Fruit fly (Drosophila melanogaster) whole organism, prepupa: ENCODE measurements around the gene ND-ASHI.

Experiments used
- Blimp-1 ChIP-seq: fragments of 200-800 bp; sonication (Bioruptor generic); optimal IDR thresholded peaks from 3 replicates; lab custom pipeline; 2017; ENCODE audit warnings: missing biosample characterization, missing genetic modification characterization, mild to moderate bottlenecking, moderate library complexity, missing genetic modification reagents
- CG10631 ChIP-seq: fragments of 200-800 bp; sonication (Bioruptor generic); optimal IDR thresholded peaks from 2 replicates; lab custom pipeline; 2016; ENCODE audit warnings: missing biosample characterization, missing genetic modification characterization
- CG10669 ChIP-seq: fragments of 200-800 bp; sonication (Bioruptor generic); optimal IDR thresholded peaks from 3 replicates; lab custom pipeline; 2018; ENCODE audit warnings: missing biosample characterization, mild to moderate bottlenecking, missing genetic modification characterization, moderate library complexity
- CG11294 ChIP-seq: fragments of 200-800 bp; sonication (Bioruptor generic); IDR thresholded peaks from 2 replicates; pipeline ENCODE4 v1.3.6; 2022; ENCODE audit warnings: missing biosample characterization, missing genetic modification characterization
- CG11762 ChIP-seq: fragments of 200-800 bp; sonication (Bioruptor generic); optimal IDR thresholded peaks from 3 replicates; lab custom pipeline; 2016; ENCODE audit warnings: missing biosample characterization, missing genetic modification characterization; ENCODE audit not compliant: insufficient read depth
- CG15336 ChIP-seq: fragments of 200-800 bp; sonication (Bioruptor generic); IDR thresholded peaks from 2 replicates; pipeline ENCODE4 v1.3.6; 2022; ENCODE audit warnings: missing biosample characterization, missing genetic modification characterization
- CG1621 ChIP-seq: fragments of 200-800 bp; sonication (Bioruptor generic); optimal IDR thresholded peaks from 3 replicates; lab custom pipeline; 2018; ENCODE audit warnings: missing biosample characterization, mild to moderate bottlenecking, missing genetic modification characterization
- CG16779 ChIP-seq: fragments of 200-800 bp; sonication (Bioruptor generic); optimal IDR thresholded peaks from 3 replicates; lab custom pipeline; 2017; ENCODE audit warnings: missing biosample characterization, mild to moderate bottlenecking, missing genetic modification characterization
- CG3032 ChIP-seq: fragments of 200-800 bp; optimal IDR thresholded peaks from 2 replicates; lab custom pipeline; 2019; ENCODE audit warnings: missing biosample characterization, mild to moderate bottlenecking, missing genetic modification characterization, moderate library complexity
- CG31627 ChIP-seq: fragments of 200-800 bp; sonication (Bioruptor generic); optimal IDR thresholded peaks from 3 replicates; lab custom pipeline; 2016; ENCODE audit warnings: missing biosample characterization, missing genetic modification characterization
- CG32006 ChIP-seq: fragments of 200-800 bp; sonication (Bioruptor generic); optimal IDR thresholded peaks from 3 replicates; lab custom pipeline; 2017; ENCODE audit warnings: missing biosample characterization, mild to moderate bottlenecking, missing genetic modification characterization
- CG34406 ChIP-seq: fragments of 200-800 bp; sonication (Bioruptor generic); optimal IDR thresholded peaks from 3 replicates; lab custom pipeline; 2016; ENCODE audit warnings: missing biosample characterization, missing genetic modification characterization
- CG3919 ChIP-seq: fragments of 200-800 bp; sonication (Bioruptor generic); optimal IDR thresholded peaks from 3 replicates; lab custom pipeline; 2016; ENCODE audit warnings: missing biosample characterization, missing genetic modification characterization
- CG4318 ChIP-seq: fragments of 200-800 bp; sonication (Bioruptor generic); optimal IDR thresholded peaks from 3 replicates; lab custom pipeline; 2017; ENCODE audit warnings: missing biosample characterization, mild to moderate bottlenecking, missing genetic modification characterization
- CG6163 ChIP-seq: fragments of 200-800 bp; sonication (Bioruptor generic); IDR thresholded peaks from 3 replicates; pipeline ENCODE4 v1.3.6; 2022; ENCODE audit warnings: missing biosample characterization, missing genetic modification characterization
- CG6276 ChIP-seq: fragments of 200-800 bp; sonication (Bioruptor generic); optimal IDR thresholded peaks from 2 replicates; lab custom pipeline; 2017; ENCODE audit warnings: missing biosample characterization, mild to moderate bottlenecking, missing genetic modification characterization
- CG6792 ChIP-seq: fragments of 200-800 bp; sonication (Bioruptor generic); optimal IDR thresholded peaks from 3 replicates; lab custom pipeline; 2016; ENCODE audit warnings: missing biosample characterization, missing genetic modification characterization
- CG6808 ChIP-seq: fragments of 200-800 bp; sonication (Bioruptor generic); optimal IDR thresholded peaks from 3 replicates; lab custom pipeline; 2017; ENCODE audit warnings: missing biosample characterization, missing genetic modification characterization, mild to moderate bottlenecking, moderate library complexity, missing genetic modification reagents
- CG6854 ChIP-seq: fragments of 200-800 bp; sonication (Bioruptor generic); optimal IDR thresholded peaks from 2 replicates; lab custom pipeline; 2017; ENCODE audit warnings: missing biosample characterization, mild to moderate bottlenecking, missing genetic modification characterization
- CG8119 ChIP-seq: fragments of 200-800 bp; sonication (Bioruptor generic); IDR thresholded peaks from 3 replicates; pipeline ENCODE4 v1.3.6; 2022; ENCODE audit warnings: missing biosample characterization, missing genetic modification characterization
- CG8319 ChIP-seq: fragments of 200-800 bp; sonication (Bioruptor generic); optimal IDR thresholded peaks from 3 replicates; lab custom pipeline; 2016; ENCODE audit warnings: missing biosample characterization, missing genetic modification characterization
- CG8632 ChIP-seq: fragments of 200-800 bp; sonication (Bioruptor generic); optimal IDR thresholded peaks from 3 replicates; lab custom pipeline; 2016; ENCODE audit warnings: missing biosample characterization, missing genetic modification characterization
- CG9139 ChIP-seq: fragments of 200-800 bp; sonication (Bioruptor generic); optimal IDR thresholded peaks from 3 replicates; lab custom pipeline; 2017; ENCODE audit warnings: missing biosample characterization, mild to moderate bottlenecking, missing genetic modification characterization
- Eip75B ChIP-seq: fragments of 200-800 bp; sonication (Bioruptor generic); optimal IDR thresholded peaks from 3 replicates; lab custom pipeline; 2016; ENCODE audit warnings: missing biosample characterization, missing genetic modification characterization
- Eip78C ChIP-seq: fragments of 200-800 bp; sonication (Bioruptor generic); peaks from one replicate; lab custom pipeline; 2016; ENCODE audit warnings: missing biosample characterization, missing genetic modification characterization
- Eip93F ChIP-seq: fragments of 200-800 bp; sonication (Bioruptor generic); optimal IDR thresholded peaks from 2 replicates; lab custom pipeline; 2016; ENCODE audit warnings: missing biosample characterization, mild to moderate bottlenecking, missing genetic modification characterization
- Ets21C ChIP-seq: fragments of 200-800 bp; sonication (Bioruptor generic); optimal IDR thresholded peaks from 3 replicates; lab custom pipeline; 2016; ENCODE audit warnings: missing biosample characterization, missing genetic modification characterization
- Ets96B ChIP-seq: fragments of 200-800 bp; optimal IDR thresholded peaks from 2 replicates; lab custom pipeline; 2019; ENCODE audit warnings: missing biosample characterization, mild to moderate bottlenecking, missing genetic modification characterization, moderate library complexity
- Gug ChIP-seq: fragments of 200-800 bp; sonication (Bioruptor generic); IDR thresholded peaks from 2 replicates; pipeline ENCODE4 v1.3.6; 2022; ENCODE audit warnings: missing biosample characterization, missing genetic modification characterization
- Hr39 ChIP-seq: fragments of 200-800 bp; sonication (Bioruptor generic); optimal IDR thresholded peaks from 2 replicates; lab custom pipeline; 2016; ENCODE audit warnings: missing biosample characterization, missing genetic modification characterization
- Lpt ChIP-seq: fragments of 200-800 bp; sonication (Bioruptor generic); optimal IDR thresholded peaks from 3 replicates; lab custom pipeline; 2016; ENCODE audit warnings: missing biosample characterization, missing genetic modification characterization
- Met ChIP-seq: fragments of 200-800 bp; sonication (Bioruptor generic); optimal IDR thresholded peaks from 3 replicates; lab custom pipeline; 2016; ENCODE audit warnings: missing biosample characterization, missing genetic modification characterization
- OdsH ChIP-seq: fragments of 200-800 bp; sonication (Bioruptor generic); optimal IDR thresholded peaks from 3 replicates; lab custom pipeline; 2016; ENCODE audit warnings: missing biosample characterization, missing genetic modification characterization
- Sox102F ChIP-seq: fragments of 200-800 bp; sonication (Bioruptor generic); optimal IDR thresholded peaks from 2 replicates; lab custom pipeline; 2016; ENCODE audit warnings: missing biosample characterization, mild to moderate bottlenecking, missing genetic modification characterization
- achi ChIP-seq: fragments of 200-800 bp; sonication (Bioruptor generic); optimal IDR thresholded peaks from 3 replicates; lab custom pipeline; 2016; ENCODE audit warnings: missing biosample characterization, missing genetic modification characterization
- acj6 ChIP-seq: fragments of 200-800 bp; sonication (Bioruptor generic); optimal IDR thresholded peaks from 3 replicates; lab custom pipeline; 2016; ENCODE audit warnings: missing biosample characterization, missing genetic modification characterization
- cyc ChIP-seq: fragments of 200-800 bp; sonication (Bioruptor generic); optimal IDR thresholded peaks from 3 replicates; lab custom pipeline; 2016; ENCODE audit warnings: missing biosample characterization, missing genetic modification characterization
- eg ChIP-seq: fragments of 200-800 bp; sonication (Bioruptor generic); IDR thresholded peaks from 3 replicates; pipeline ENCODE4 v1.3.6; 2022; ENCODE audit warnings: missing biosample characterization, missing genetic modification characterization
- esn ChIP-seq: fragments of 200-800 bp; sonication (Bioruptor generic); optimal IDR thresholded peaks from 2 replicates; lab custom pipeline; 2016; ENCODE audit warnings: missing biosample characterization, mild to moderate bottlenecking, missing genetic modification characterization, moderate library complexity
- fd59A ChIP-seq: fragments of 200-800 bp; sonication (Bioruptor generic); optimal IDR thresholded peaks from 2 replicates; lab custom pipeline; 2017; ENCODE audit warnings: missing biosample characterization, mild to moderate bottlenecking, missing genetic modification characterization, missing genetic modification reagents
- fkh ChIP-seq: fragments of 200-800 bp; sonication (Bioruptor generic); optimal IDR thresholded peaks from 3 replicates; lab custom pipeline; 2017; ENCODE audit warnings: missing biosample characterization, mild to moderate bottlenecking, missing genetic modification characterization, moderate library complexity
- pdm3 ChIP-seq: fragments of 200-800 bp; sonication (Bioruptor generic); optimal IDR thresholded peaks from 3 replicates; lab custom pipeline; 2016; ENCODE audit warnings: missing biosample characterization, missing genetic modification characterization
- salr ChIP-seq, 2 experiments: fragments of 200-800 bp; sonication (Bioruptor generic); optimal IDR thresholded peaks; 3 replicates each; lab custom pipeline; 2016 to 2018; ENCODE audit warnings: missing biosample characterization in 2 of 2, missing genetic modification characterization in 2 of 2, mild to moderate bottlenecking in 1 of 2
- spab ChIP-seq: fragments of 200-800 bp; sonication (Bioruptor generic); optimal IDR thresholded peaks from 2 replicates; lab custom pipeline; 2017; ENCODE audit warnings: missing biosample characterization, mild to moderate bottlenecking, missing genetic modification characterization, missing genetic modification reagents
- ss ChIP-seq, 2 experiments: fragments of 200-800 bp; sonication (Bioruptor generic); optimal IDR thresholded peaks; 2 replicates in 1 of 2; 3 replicates in 1 of 2; lab custom pipeline; 2017 to 2018; ENCODE audit warnings: mild to moderate bottlenecking in 2 of 2, missing biosample characterization in 2 of 2, missing genetic modification characterization in 2 of 2, moderate library complexity in 1 of 2
- svp ChIP-seq: fragments of 200-800 bp; sonication (Bioruptor generic); peaks from one replicate; lab custom pipeline; 2016; ENCODE audit warnings: missing biosample characterization, missing genetic modification characterization
- topi ChIP-seq: fragments of 200-800 bp; sonication (Bioruptor generic); optimal IDR thresholded peaks from 3 replicates; lab custom pipeline; 2016; ENCODE audit warnings: missing biosample characterization, missing genetic modification characterization

Gene ND-ASHI

DNA sequence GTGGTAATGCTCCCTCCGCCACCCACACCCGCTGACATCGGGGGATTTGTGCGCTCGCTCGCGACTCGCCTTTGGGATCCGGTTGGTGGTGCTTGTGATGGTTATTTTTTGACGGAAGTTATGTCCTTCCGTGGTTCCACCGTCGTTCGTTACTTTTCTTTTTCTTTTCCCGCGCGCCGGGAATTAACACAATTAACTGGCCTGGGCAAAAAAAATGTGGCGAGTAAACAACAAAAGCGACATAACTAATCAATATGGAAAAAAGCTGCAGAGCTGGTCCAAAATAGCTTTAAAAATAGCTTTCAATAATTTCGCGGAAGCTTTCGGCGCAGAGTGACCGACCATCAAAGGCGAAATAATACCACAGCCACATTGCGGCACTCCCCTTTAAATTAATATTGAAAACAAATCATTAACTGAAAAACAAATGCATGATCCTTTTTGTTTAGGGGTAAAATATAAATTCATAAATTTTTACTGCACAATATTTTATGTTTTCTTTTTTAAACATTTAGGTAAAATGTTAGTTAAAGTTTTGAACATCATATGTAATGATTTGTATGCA is 19.4 kb upstream of the ND-ASHI start, which contains the start of gene CG14440 (continued):
- TF ChIP-seq CG8319 (no peak), CG6808 (GFP tag; lab: Kevin White, UChicago) (peak; percentile 15), CG6792 (GFP tag; lab: Kevin White, UChicago) (no peak), CG8632 (GFP tag; lab: Kevin White, UChicago) (no peak), fkh (peak; percentile 68), esn (GFP tag; lab: Kevin White, UChicago) (no peak), CG32006 (GFP tag; lab: Kevin White, UChicago) (no peak), Ets96B (tag; lab: Kevin White, UChicago) (no peak), CG3032 (tag; lab: Kevin White, UChicago) (no peak), Sox102F (GFP tag; lab: Kevin White, UChicago) (no peak), topi (no peak), CG10631 (no peak), fd59A (GFP tag; lab: Kevin White, UChicago) (no peak), cyc (GFP tag; lab: Kevin White, UChicago) (no peak), Met (GFP tag; lab: Kevin White, UChicago) (no peak), Lpt (GFP tag; lab: Kevin White, UChicago) (no peak), Eip78C (GFP tag; lab: Kevin White, UChicago) (peak; percentile 16), CG9139 (no peak), achi (no peak), Gug (GFP tag; lab: Robert Waterston, UW) (no peak), Blimp-1 (GFP tag; lab: Kevin White, UChicago) (no peak), CG8119 (GFP tag; lab: Robert Waterston, UW) (no peak), CG34406 (no peak)
- TF ChIP-seq, all 60 proteins: peak for 8

- TF ChIP-seq CG32006 (GFP tag; lab: Kevin White, UChicago): peak; percentile 76
- peak; percentile 64 for TF ChIP-seq CG16779 (tag; lab: Kevin White, UChicago)
- peak; percentile 80 for TF ChIP-seq OdsH (GFP tag; lab: Kevin White, UChicago)
- peak; percentile 73 to 83 for TF ChIP-seq ss (GFP tag; optimal IDR thresholded peaks at IDR 0.05; lab: Kevin White, UChicago)
- peak; percentile 58 for TF ChIP-seq CG6854 (GFP tag; lab: Kevin White, UChicago)
- peak; percentile 25 to 33 for TF ChIP-seq salr (GFP tag; optimal IDR thresholded peaks at IDR 0.05; lab: Kevin White, UChicago)
- peak; percentile 55 for TF ChIP-seq CG1621 (tag; lab: Kevin White, UChicago)
- TF ChIP-seq pdm3 (GFP tag; lab: Kevin White, UChicago): peak; percentile 80
- TF ChIP-seq Sox102F (GFP tag; lab: Kevin White, UChicago): peak; percentile 85
- TF ChIP-seq CG10669 (GFP tag; lab: Kevin White, UChicago): peak; percentile 71
- peak; percentile 66 for TF ChIP-seq spab (GFP tag; lab: Kevin White, UChicago)
- peak; percentile 81 for TF ChIP-seq acj6 (GFP tag; lab: Kevin White, UChicago)
- peak; percentile 68 for TF ChIP-seq fd59A (GFP tag; lab: Kevin White, UChicago)
- TF ChIP-seq CG31627: peak; percentile 72
- TF ChIP-seq fkh: no peak
- TF ChIP-seq CG15336 (GFP tag; lab: Robert Waterston, UW): peak; percentile 89
- TF ChIP-seq CG8632 (GFP tag; lab: Kevin White, UChicago): peak; percentile 79
- TF ChIP-seq cyc (GFP tag; lab: Kevin White, UChicago): peak; percentile 69
- peak; percentile 86 for TF ChIP-seq esn (GFP tag; lab: Kevin White, UChicago)
- peak; percentile 73 for TF ChIP-seq Hr39
- TF ChIP-seq Met (GFP tag; lab: Kevin White, UChicago): peak; percentile 86
- peak; percentile 56 for TF ChIP-seq CG11762 (GFP tag; lab: Kevin White, UChicago)
- peak; percentile 77 for TF ChIP-seq CG3919 (GFP tag; lab: Kevin White, UChicago)
- peak; percentile 82 for TF ChIP-seq eg (GFP tag; lab: Robert Waterston, UW)
- peak; percentile 71 for TF ChIP-seq Ets21C (GFP tag; lab: Kevin White, UChicago)
- peak; percentile 85 for TF ChIP-seq CG8119 (GFP tag; lab: Robert Waterston, UW)
- no peak for TF ChIP-seq CG4318 (GFP tag; lab: Kevin White, UChicago)
- TF ChIP-seq svp (GFP tag; lab: Kevin White, UChicago): peak; percentile 87
- peak; percentile 43; the same call in 1 of the 2 replicates for TF ChIP-seq Gug (GFP tag; lab: Robert Waterston, UW)
- peak; percentile 61 for TF ChIP-seq CG9139
- TF ChIP-seq Lpt (GFP tag; lab: Kevin White, UChicago): peak; percentile 64
- TF ChIP-seq Ets96B (tag; lab: Kevin White, UChicago): peak; percentile 64
- peak; percentile 82 for TF ChIP-seq CG6163 (GFP tag; lab: Robert Waterston, UW)
- TF ChIP-seq Eip93F (GFP tag; lab: Kevin White, UChicago): peak; percentile 44
- TF ChIP-seq CG6276: peak; percentile 72
- peak; percentile 76 for TF ChIP-seq Eip75B
- peak; percentile 35; the same call in 1 of the 2 replicates for TF ChIP-seq CG11294 (GFP tag; lab: Robert Waterston, UW)
- TF ChIP-seq CG6792 (GFP tag; lab: Kevin White, UChicago): peak; percentile 84
These were observed 17.5 kb upstream of the ND-ASHI start for dm6 chrX:6696467-6696866.
